Worm (Caenorhabditis elegans) whole organism, L2 larva: ENCODE results near the gene srab-6.

Experiments
- dmd-4 ChIP-seq: sonication (generic microtip); optimal IDR thresholded peaks from 2 replicates; lab custom pipeline; 2017; ENCODE audit warnings: missing biosample characterization, missing genetic modification characterization
- elt-1 ChIP-seq: fragments of 150-350 bp; optimal IDR thresholded peaks from 2 replicates; lab custom pipeline; 2014; ENCODE audit warnings: missing biosample characterization, missing genetic modification characterization

DNA sequence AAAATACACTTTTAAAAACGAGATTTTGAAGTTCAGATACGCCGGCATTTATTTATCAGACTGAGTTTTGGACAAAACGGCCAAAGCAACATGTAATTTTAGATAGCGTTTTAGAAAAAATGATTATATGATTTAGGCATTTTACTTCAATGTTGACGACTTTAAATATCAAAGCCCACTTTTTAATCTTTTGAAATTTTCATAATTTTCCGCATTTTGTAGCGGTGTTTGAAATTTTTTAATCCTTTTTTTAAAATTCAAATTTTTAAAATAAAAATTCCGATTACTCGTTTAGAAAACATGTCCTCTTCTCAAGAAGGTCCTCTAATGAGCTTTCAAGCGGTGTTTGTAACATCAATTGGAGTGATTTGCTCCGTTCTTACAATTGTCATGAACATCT is 18.1 kb upstream of the srab-6 start, which contains the start of gene srbc-6:
- TF ChIP-seq elt-1 (tag; lab: Kevin White, UChicago) (no peak), dmd-4 (tag; lab: Kevin White, UChicago) (no peak)
